Fruit fly (Drosophila melanogaster): ENCODE data around the gene CG3823.

CG3823 gene

DNA sequence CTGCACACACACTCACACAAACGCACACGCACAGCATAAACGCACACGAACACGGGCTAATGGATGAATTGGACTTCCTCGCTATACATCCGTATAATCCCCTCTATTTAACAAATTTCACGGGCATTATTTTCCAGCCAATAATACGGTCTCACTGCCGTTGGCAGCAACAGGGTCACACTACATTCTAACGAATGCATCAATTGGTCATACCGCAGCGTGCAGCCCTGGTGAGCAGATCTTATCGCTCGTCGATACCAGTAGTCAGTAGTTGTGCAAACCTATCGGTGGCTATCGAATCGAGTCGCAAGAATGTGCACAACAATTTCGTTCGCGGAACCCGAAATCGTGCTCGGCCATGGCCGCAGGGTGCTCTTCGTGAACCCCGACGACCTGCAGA, 15.9 kb upstream of the CG3823 start, which contains the start of the genes Top3beta and wuho (continued):
- peak; percentile 25 for TF ChIP-seq Chrac-16 (GFP tag; optimal IDR thresholded peaks at IDR 0.05)
- no peak for TF ChIP-seq sisA (GFP tag; IDR thresholded peaks at IDR 0.05)
- peak; percentile 75 for TF ChIP-seq Hmr (GFP tag; optimal IDR thresholded peaks at IDR 0.05)
- TF ChIP-seq cad (GFP tag; optimal IDR thresholded peaks at IDR 0.05): no peak
- TF ChIP-seq bsh (GFP tag; optimal IDR thresholded peaks at IDR 0.05): peak in 1 of 2 experiments; percentile 2
- peak; percentile 75 for TF ChIP-seq amos (GFP tag; IDR thresholded peaks at IDR 0.05; ENCODE audit: partially characterized antibody)
- TF ChIP-seq CG4730 (GFP tag; IDR thresholded peaks at IDR 0.05): no peak
- TF ChIP-seq Side (GFP tag; optimal IDR thresholded peaks at IDR 0.05): peak; percentile 46
- TF ChIP-seq eyg (GFP tag; optimal IDR thresholded peaks at IDR 0.05): peak; percentile 13
- TF ChIP-seq cg (GFP tag; optimal IDR thresholded peaks at IDR 0.05): peak; percentile 80
- no peak for TF ChIP-seq Taf1 (GFP tag; IDR thresholded peaks at IDR 0.05)
- TF ChIP-seq jumu (GFP tag; optimal IDR thresholded peaks at IDR 0.05): peak; percentile 58
- TF ChIP-seq slbo (GFP tag; IDR thresholded peaks at IDR 0.05): peak; percentile 55; the same call in 1 of the 2 replicates
- TF ChIP-seq dimm (GFP tag; IDR thresholded peaks at IDR 0.05): no peak
- TF ChIP-seq CG16779 (GFP tag; IDR thresholded peaks at IDR 0.05): no peak
- TF ChIP-seq unc-4 (GFP tag; IDR thresholded peaks at IDR 0.05; ENCODE audit: partially characterized antibody): peak; percentile 74
- no peak for TF ChIP-seq Mrtf (GFP tag; IDR thresholded peaks at IDR 0.05)
- peak; percentile 9 for TF ChIP-seq org-1 (GFP tag; optimal IDR thresholded peaks at IDR 0.05)
- peak; percentile 65; the same call in 1 of the 2 replicates for TF ChIP-seq Scr (GFP tag; IDR thresholded peaks at IDR 0.05; ENCODE audit: partially characterized antibody)
- TF ChIP-seq CG17802 (tag; optimal IDR thresholded peaks at IDR 0.05): no peak
- no peak for TF ChIP-seq CG6683 (GFP tag; optimal IDR thresholded peaks at IDR 0.05)
- peak; percentile 86 for TF ChIP-seq CG2116 (GFP tag; optimal IDR thresholded peaks at IDR 0.05)
- peak; percentile 7 for TF ChIP-seq Dad (GFP tag; optimal IDR thresholded peaks at IDR 0.05)
- TF ChIP-seq lilli (GFP tag; optimal IDR thresholded peaks at IDR 0.05): peak; percentile 66
- TF ChIP-seq tna (GFP tag; IDR thresholded peaks at IDR 0.05; ENCODE audit: partially characterized antibody): peak; percentile 80
- TF ChIP-seq HHEX (GFP tag; optimal IDR thresholded peaks at IDR 0.05): no peak
- no peak for TF ChIP-seq gt (GFP tag; IDR thresholded peaks at IDR 0.05)
- TF ChIP-seq Stat92E (GFP tag; optimal IDR thresholded peaks at IDR 0.05): peak in 1 of 3 experiments; percentile 73
- TF ChIP-seq Lhr (GFP tag; optimal IDR thresholded peaks at IDR 0.05): peak; percentile 62
- TF ChIP-seq GATAe (GFP tag; conservative IDR thresholded peaks at IDR 0.05): no peak
- TF ChIP-seq CG7271 (tag; optimal IDR thresholded peaks at IDR 0.05): peak; percentile 26
- TF ChIP-seq Hsf (GFP tag; optimal IDR thresholded peaks at IDR 0.05): peak; percentile 39
- peak in 1 of 2 experiments; percentile 80 for TF ChIP-seq insv (GFP tag; optimal IDR thresholded peaks at IDR 0.05)
- peak; percentile 49 for TF ChIP-seq Dp (GFP tag; optimal IDR thresholded peaks at IDR 0.05)
- TF ChIP-seq Doc3 (GFP tag; IDR thresholded peaks at IDR 0.05; ENCODE audit: partially characterized antibody): peak; percentile 49; the same call in 1 of the 3 replicates
- no peak for TF ChIP-seq sens-2 (GFP tag; IDR thresholded peaks at IDR 0.05)
- no peak for TF ChIP-seq sqz (GFP tag; optimal IDR thresholded peaks at IDR 0.05)
- 0 out of 2 replicates have a peak, but pooled peaks have one; percentile 4 for TF ChIP-seq CG14441 (GFP tag; IDR thresholded peaks at IDR 0.05)
- TF ChIP-seq E2f1 (GFP tag; IDR thresholded peaks at IDR 0.05): no peak
- peak; percentile 71 for TF ChIP-seq Opbp (GFP tag; IDR thresholded peaks at IDR 0.05; ENCODE audit: partially characterized antibody)
- peak; percentile 63 for TF ChIP-seq CG12391 (tag; optimal IDR thresholded peaks at IDR 0.05)
- peak; percentile 72 for TF ChIP-seq vvl (GFP tag; IDR thresholded peaks at IDR 0.05)
- peak; percentile 30 for TF ChIP-seq lbe (GFP tag; optimal IDR thresholded peaks at IDR 0.05)
- TF ChIP-seq stwl (tag; optimal IDR thresholded peaks at IDR 0.05): peak; percentile 94
- TF ChIP-seq CG2712 (tag; optimal IDR thresholded peaks at IDR 0.05): peak; percentile 55
- TF ChIP-seq CG10147 (GFP tag; optimal IDR thresholded peaks at IDR 0.05): peak; percentile 14
- 0 out of 2 replicates have a peak, but pooled peaks have one; percentile 15 for TF ChIP-seq CG32532 (GFP tag; IDR thresholded peaks at IDR 0.05)
- TF ChIP-seq mirr (GFP tag; optimal IDR thresholded peaks at IDR 0.05): peak; percentile 36
- peak; percentile 88 for TF ChIP-seq CG15514 (GFP tag; optimal IDR thresholded peaks at IDR 0.05)
- peak; percentile 48 for TF ChIP-seq ERR (GFP tag; optimal IDR thresholded peaks at IDR 0.05)

Measured in whole organism, embryonic.